Fruit fly (Drosophila melanogaster) whole organism: Measurements from ENCODE around the gene pros.

ENCODE experiments used
- CG8478 ChIP-seq: fragments of >200 bp; optimal IDR thresholded peaks from 2 replicates; lab custom pipeline; 2018; ENCODE audit warnings: inconsistent platforms
- psq ChIP-seq: fragments of >200 bp; optimal IDR thresholded peaks from 2 replicates; lab custom pipeline; 2017
- usp ChIP-seq: fragments of >200 bp; optimal IDR thresholded peaks from 2 replicates; lab custom pipeline; 2017; ENCODE audit warnings: missing biosample characterization, missing genetic modification characterization, mixed read lengths

dm6 chr3R:11412371-11412770, 84.1 kb downstream of the pros start, which contains the start of gene Ipo9:
- no peak for TF ChIP-seq usp (GFP tag; lab: Kevin White, UChicago)
- no peak for TF ChIP-seq psq
- TF ChIP-seq CG8478 (lab: Kevin White, UChicago): no peak
